Fruit fly (Drosophila melanogaster) whole organism: ENCODE results near the gene CG11889.

Experiments used
- CG8478 ChIP-seq: fragments of >200 bp; optimal IDR thresholded peaks from 2 replicates; lab custom pipeline; 2018; ENCODE audit warnings: inconsistent platforms
- Dll ChIP-seq: fragments of >200 bp; optimal IDR thresholded peaks from 2 replicates; lab custom pipeline; 2017
- EcR ChIP-seq, 2 experiments: fragments of >200 bp; optimal IDR thresholded peaks; 2 replicates each; lab custom pipeline; 2017; ENCODE audit warnings: missing biosample characterization in 2 of 2, missing genetic modification characterization in 2 of 2, missing genetic modification reagents in 2 of 2
- pan ChIP-seq: fragments of >200 bp; optimal IDR thresholded peaks from 2 replicates; lab custom pipeline; 2017
- psq ChIP-seq: fragments of >200 bp; optimal IDR thresholded peaks from 2 replicates; lab custom pipeline; 2017
- usp ChIP-seq: fragments of >200 bp; optimal IDR thresholded peaks from 2 replicates; lab custom pipeline; 2017; ENCODE audit warnings: missing biosample characterization, missing genetic modification characterization, mixed read lengths

Gene CG11889

dm6 chr3R:25279796-25280350 lies 9.9 kb downstream of the CG11889 start, which contains the start of gene CG10514:
CG10514 (minus strand) TSS chr3R:25279846.
- TF ChIP-seq psq (lab: Kevin White, UChicago) (no peak), Dll (no peak), pan (no peak), EcR (GFP tag; optimal IDR thresholded peaks at IDR 0.05; lab: Kevin White, UChicago) (no peak), CG8478 (lab: Kevin White, UChicago) (no peak), usp (no peak)

dm6 chr3R:25281165-25281564 lies 11.2 kb downstream of the CG11889 start, which contains the start of gene CG11892:
CG11892 (plus strand) TSS chr3R:25281548.
- no peak for TF ChIP-seq psq (lab: Kevin White, UChicago)
- no peak for TF ChIP-seq pan
- TF ChIP-seq CG8478 (lab: Kevin White, UChicago): no peak
- TF ChIP-seq Dll: no peak
- no peak for TF ChIP-seq EcR (GFP tag; optimal IDR thresholded peaks at IDR 0.05; lab: Kevin White, UChicago)
- TF ChIP-seq usp: no peak

dm6 chr3R:25283209-25283670 lies 13.2 kb downstream of the CG11889 start, which contains the start of gene CG31300:
CG31300 (plus strand) TSS chr3R:25283620.
- no peak for TF ChIP-seq psq (lab: Kevin White, UChicago)
- no peak for TF ChIP-seq EcR (GFP tag; optimal IDR thresholded peaks at IDR 0.05; lab: Kevin White, UChicago)
- TF ChIP-seq usp: no peak
- no peak for TF ChIP-seq CG8478 (lab: Kevin White, UChicago)
- TF ChIP-seq Dll: no peak
- TF ChIP-seq pan: no peak

DNA sequence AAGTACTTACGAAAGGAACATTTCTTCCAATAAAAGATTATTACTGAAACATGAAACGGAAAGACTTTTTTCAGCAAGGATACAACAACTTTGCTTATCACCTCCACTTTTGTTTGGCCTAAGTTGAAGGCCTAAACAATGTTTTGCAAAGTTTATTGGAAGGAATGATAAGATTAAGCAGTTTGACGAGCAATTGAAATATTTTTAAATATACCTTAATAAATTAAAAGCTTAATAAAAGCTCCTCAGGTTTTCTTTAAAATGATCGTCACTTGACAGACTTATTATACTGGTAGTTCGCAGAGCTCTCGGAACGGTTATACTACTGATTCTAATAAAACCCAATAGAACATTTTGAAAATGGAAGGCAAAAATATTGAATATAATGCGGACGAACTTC lies 15.2 kb downstream of the CG11889 start, which contains the start of gene CG31104:
CG31104 (plus strand) TSS at position 301 of the 400 bp plus-strand sequence.
- TF ChIP-seq Dll (no peak), usp (no peak), psq (lab: Kevin White, UChicago) (no peak), pan (no peak), EcR (GFP tag; optimal IDR thresholded peaks at IDR 0.05; lab: Kevin White, UChicago) (no peak), CG8478 (lab: Kevin White, UChicago) (no peak)

dm6 chr3R:25287128-25287527 lies 17.1 kb downstream of the CG11889 start, which contains the start of gene CG13658:
CG13658 (plus strand) TSS chr3R:25287474.
- TF ChIP-seq EcR (GFP tag; optimal IDR thresholded peaks at IDR 0.05; lab: Kevin White, UChicago) (no peak), pan (no peak), usp (no peak), psq (lab: Kevin White, UChicago) (no peak), Dll (no peak), CG8478 (lab: Kevin White, UChicago) (no peak)

- TF ChIP-seq psq (lab: Kevin White, UChicago) (no peak), CG8478 (lab: Kevin White, UChicago) (no peak), usp (no peak), EcR (GFP tag; optimal IDR thresholded peaks at IDR 0.05; lab: Kevin White, UChicago) (no peak), Dll (no peak), pan (no peak)
These were observed 19.6 kb downstream of the CG11889 start, which contains the start of gene CG11893 for dm6 chr3R:25289589-25289988. CG11893 (plus strand) TSS chr3R:25289889.

DNA sequence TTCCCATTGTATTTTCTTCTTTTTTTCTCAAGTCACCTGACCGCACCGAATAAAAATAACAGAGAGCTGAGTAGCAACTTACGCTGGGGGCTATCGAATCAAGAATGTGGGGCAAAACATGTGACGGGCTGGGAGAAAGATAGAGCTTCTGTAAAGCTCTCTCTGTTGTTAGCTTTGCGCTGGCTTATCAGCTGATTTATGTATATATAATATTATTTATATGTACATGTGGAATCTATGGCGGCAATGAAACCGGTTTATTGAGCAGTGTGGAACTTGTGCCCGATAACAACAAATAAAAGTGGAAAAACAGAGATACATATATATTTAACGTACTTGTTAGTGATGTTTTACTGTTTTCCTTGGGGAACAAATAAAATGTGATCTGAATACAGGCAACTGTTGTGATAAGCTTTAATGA lies 22.9 kb downstream of the CG11889 start, which contains the start of gene CG31098:
CG31098 (minus strand) TSS at position 114 of the 421 bp plus-strand sequence.
- TF ChIP-seq pan: no peak
- TF ChIP-seq psq (lab: Kevin White, UChicago): no peak
- TF ChIP-seq CG8478 (lab: Kevin White, UChicago): no peak
- no peak for TF ChIP-seq usp
- TF ChIP-seq Dll: no peak
- no peak for TF ChIP-seq EcR (GFP tag; optimal IDR thresholded peaks at IDR 0.05; lab: Kevin White, UChicago)

DNA sequence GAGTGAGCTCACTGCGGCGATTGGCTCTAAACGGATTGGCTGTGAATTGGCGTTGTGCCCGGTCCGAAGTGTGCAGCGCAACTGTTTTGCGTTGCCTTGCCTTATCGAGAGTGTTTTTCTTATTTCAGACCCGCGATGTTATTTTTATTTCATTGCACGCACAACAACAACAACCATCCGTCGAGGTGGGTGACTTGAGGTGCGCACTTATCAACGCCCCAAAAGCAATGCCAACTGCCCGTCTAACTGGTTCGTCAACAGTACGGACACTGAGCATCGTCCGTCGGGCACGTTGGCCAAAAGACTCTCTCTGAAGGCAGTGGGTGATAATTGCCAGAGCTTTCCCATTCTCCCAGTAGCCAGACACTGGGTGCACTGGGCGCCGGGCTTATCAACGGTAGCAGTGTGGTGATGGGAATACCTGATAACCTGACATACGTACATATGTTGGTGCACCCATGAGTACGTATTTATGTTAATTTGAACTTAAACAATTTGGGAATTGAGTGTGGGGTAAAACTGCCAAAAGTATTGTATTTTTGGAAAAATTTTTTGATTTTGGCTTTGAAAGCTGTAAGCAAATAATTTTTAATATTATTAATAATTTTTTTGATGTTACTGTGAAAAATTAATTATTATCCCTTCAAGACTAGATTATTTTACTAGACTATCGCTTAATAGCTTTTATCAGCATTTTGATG lies 25.5 kb downstream of the CG11889 start, which contains the start of gene CG31102:
CG31102 (minus strand) TSS at position 275 of the 701 bp plus-strand sequence.
- TF ChIP-seq Dll (no peak), pan (no peak), EcR (GFP tag; optimal IDR thresholded peaks at IDR 0.05; lab: Kevin White, UChicago) (no peak), CG8478 (lab: Kevin White, UChicago) (no peak), psq (lab: Kevin White, UChicago) (no peak), usp (no peak)

DNA sequence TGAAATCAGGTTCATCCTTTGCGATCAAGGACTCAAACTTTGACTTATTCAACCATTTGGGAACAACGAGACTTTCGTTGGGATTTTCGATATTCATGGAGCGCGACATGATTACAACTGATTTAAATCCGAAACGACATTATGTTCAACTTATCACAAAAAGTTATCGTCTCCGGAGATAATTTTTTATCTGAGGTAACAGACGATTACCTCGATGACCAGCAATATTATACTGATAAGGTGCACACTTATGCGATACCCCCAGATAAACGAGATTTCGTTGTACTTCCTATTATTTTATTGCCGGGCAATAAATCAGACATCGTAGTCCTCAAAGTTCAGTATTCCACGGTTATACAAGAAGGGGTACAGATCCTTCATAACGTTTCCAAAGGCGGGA lies 27.7 kb downstream of the CG11889 start, which contains the start of gene CG31097:
CG31097 (minus strand) TSS at position 101 of the 400 bp plus-strand sequence.
- TF ChIP-seq pan: no peak

DNA sequence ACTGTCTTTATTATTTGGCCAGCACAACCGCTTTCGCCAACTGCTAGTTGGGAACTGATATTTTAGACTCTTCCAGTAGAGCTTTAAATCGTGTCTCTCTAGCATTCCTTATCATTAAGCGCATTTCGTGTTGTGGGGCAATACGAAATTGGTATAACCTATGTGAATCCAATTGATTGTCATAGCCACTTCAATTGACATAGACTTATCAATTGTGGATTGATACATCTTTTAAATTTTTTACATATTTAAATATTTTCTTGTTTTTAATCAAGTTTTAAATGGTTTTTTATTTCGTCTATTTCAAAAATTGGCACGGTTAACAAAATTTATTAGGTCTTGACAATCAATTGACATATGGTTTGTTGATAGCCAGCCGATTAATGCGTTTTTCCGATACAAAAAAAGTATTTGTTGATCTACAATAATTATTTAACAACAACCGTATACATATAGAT lies 29.5 kb downstream of the CG11889 start, which contains the start of gene CG31288:
CG31288 (minus strand) TSS at position 51 of the 458 bp plus-strand sequence.
- TF ChIP-seq usp: no peak
- no peak for TF ChIP-seq pan
- no peak for TF ChIP-seq CG8478 (lab: Kevin White, UChicago)
- TF ChIP-seq psq (lab: Kevin White, UChicago): no peak
- TF ChIP-seq Dll: no peak
- TF ChIP-seq EcR (GFP tag; optimal IDR thresholded peaks at IDR 0.05; lab: Kevin White, UChicago): no peak

DNA sequence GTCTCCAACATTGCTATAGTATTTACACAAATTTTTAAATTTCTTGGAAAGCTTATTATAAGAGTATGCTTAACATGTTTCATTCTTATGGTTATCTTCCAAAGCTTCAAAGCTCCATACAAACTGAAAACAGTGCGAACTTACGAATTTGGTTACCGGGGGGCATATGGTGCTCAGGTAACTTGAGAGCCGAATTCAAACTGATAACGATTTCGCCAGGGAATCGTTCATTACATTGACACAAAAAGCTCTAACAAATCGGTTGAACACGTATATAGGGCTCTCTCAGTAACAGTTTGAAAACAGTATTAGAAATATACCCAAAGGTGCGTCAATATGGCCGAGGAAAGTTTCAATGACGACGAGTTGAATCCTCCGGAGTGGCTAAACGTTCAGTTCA lies 30.6 kb downstream of the CG11889 start, which contains the start of gene CG13659:
CG13659 (plus strand) TSS at position 317 of the 400 bp plus-strand sequence.
- TF ChIP-seq CG8478 (lab: Kevin White, UChicago): no peak
- TF ChIP-seq usp: no peak
- no peak for TF ChIP-seq psq (lab: Kevin White, UChicago)
- no peak for TF ChIP-seq Dll
- no peak for TF ChIP-seq EcR (GFP tag; optimal IDR thresholded peaks at IDR 0.05; lab: Kevin White, UChicago)
- TF ChIP-seq pan: no peak

DNA sequence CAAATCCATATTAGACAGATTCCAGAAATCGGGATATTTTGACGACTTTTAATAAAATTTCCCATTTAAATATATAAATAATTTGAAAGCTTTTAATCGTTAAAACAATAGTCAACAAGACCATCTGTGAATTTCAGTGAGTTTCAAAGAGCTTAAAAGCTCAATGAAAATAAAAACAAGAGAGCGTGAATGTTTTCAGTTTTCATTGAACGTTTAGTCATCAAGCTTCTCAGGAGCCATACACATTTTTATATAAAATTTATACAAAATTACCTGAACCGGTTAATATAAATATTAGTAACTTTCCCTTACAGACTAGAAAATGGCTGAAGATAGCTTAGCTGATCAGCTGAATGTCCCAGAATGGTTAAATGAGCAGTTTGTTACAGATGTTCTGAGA lies 32.2 kb downstream of the CG11889 start, which contains the start of gene CG31370:
CG31370 (plus strand) TSS at position 226 of the 400 bp plus-strand sequence.
- TF ChIP-seq EcR (GFP tag; optimal IDR thresholded peaks at IDR 0.05; lab: Kevin White, UChicago) (no peak), psq (lab: Kevin White, UChicago) (no peak), pan (no peak), CG8478 (lab: Kevin White, UChicago) (no peak), usp (no peak), Dll (no peak)
